Fruit fly (Drosophila melanogaster) whole organism, embryonic: Measurements from ENCODE around the gene Dbp73D.

ENCODE experiments used
- CG10543 ChIP-seq: fragments of 200-800 bp; sonication (Bioruptor generic); optimal IDR thresholded peaks from 3 replicates; lab custom pipeline; 2017; ENCODE audit warnings: missing biosample characterization, mild to moderate bottlenecking, missing genetic modification characterization, moderate library complexity
- CG15011 ChIP-seq: fragments of 200-800 bp; sonication (Bioruptor generic); optimal IDR thresholded peaks from 3 replicates; lab custom pipeline; 2018; ENCODE audit warnings: missing biosample characterization, mild to moderate bottlenecking, missing genetic modification characterization
- CG31441 ChIP-seq: fragments of 200-800 bp; sonication (Bioruptor generic); IDR thresholded peaks from 2 replicates; pipeline ENCODE4 v1.3.6; 2022; ENCODE audit warnings: missing biosample characterization, missing genetic modification characterization
- Mad ChIP-seq: fragments of 200-800 bp; sonication (Bioruptor generic); optimal IDR thresholded peaks from 2 replicates; lab custom pipeline; 2016; ENCODE audit warnings: missing biosample characterization, missing genetic modification characterization
- PHDP ChIP-seq: fragments of 200-800 bp; sonication (Bioruptor generic); optimal IDR thresholded peaks from 3 replicates; lab custom pipeline; 2018; ENCODE audit warnings: missing biosample characterization, mild to moderate bottlenecking, missing genetic modification characterization, moderate library complexity
- dati ChIP-seq: fragments of 200-800 bp; sonication (Bioruptor generic); IDR thresholded peaks from 2 replicates; pipeline ENCODE4 v1.3.6; 2022; ENCODE audit warnings: missing biosample characterization, missing genetic modification characterization
- row ChIP-seq: fragments of 200-800 bp; sonication (Bioruptor generic); IDR thresholded peaks from 3 replicates; pipeline ENCODE4 v1.3.6; 2022; ENCODE audit warnings: missing biosample characterization, missing genetic modification characterization

DNA sequence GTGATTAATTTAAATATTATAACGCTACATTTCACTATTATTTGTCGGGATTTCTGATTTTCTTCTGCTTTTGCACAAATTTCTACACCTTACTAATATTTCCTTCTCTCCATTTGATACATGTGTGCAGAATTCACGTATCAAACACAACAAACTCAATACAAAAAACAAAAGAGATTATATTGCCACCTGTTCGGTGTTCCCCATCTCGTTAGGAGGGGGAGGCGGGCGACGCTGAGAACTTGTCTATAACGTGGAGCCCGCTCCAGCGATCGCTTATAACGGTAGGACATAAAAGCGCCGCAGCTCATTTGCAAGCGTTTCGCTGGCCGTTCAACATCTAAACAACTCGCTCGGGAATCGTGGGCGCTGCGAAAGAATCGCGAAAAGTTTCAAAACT is 2.6 kb upstream of the Dbp73D start, which contains the start of gene CG9701:
- TF ChIP-seq PHDP (tag; lab: Kevin White, UChicago) = no peak
- TF ChIP-seq Mad (GFP tag; lab: Kevin White, UChicago) = no peak
- no peak for TF ChIP-seq row
- TF ChIP-seq dati (GFP tag; lab: Robert Waterston, UW) = no peak
- TF ChIP-seq CG15011 (GFP tag; lab: Kevin White, UChicago) = no peak
- TF ChIP-seq CG10543 = no peak
- no peak for TF ChIP-seq CG31441 (GFP tag; lab: Robert Waterston, UW)
